Worm (Caenorhabditis elegans): Measurements from ENCODE around the gene srt-52.

srt-52 gene

DNA sequence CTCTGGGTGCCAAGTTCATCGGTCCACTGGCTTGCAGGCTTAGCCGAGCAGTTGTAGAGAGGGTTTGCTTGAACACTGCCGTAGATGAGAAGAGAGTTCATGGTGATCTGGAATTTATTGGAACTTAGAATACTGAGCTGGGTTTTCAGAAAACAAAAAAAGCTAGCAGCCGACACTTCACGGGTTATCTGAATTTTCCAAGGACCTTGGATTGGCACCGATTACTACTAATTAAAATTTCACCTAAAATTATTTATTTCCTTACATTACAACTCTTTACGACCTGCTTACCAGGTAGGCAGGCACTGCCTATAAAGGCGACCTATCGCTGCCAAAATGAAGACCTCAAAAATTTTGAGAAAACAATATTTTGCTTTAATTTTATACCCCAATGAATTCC is at the start of gene srt-52:
TSS of gene srt-52 (minus strand) at position 101 of the 400 bp plus-strand sequence.
- TF ChIP-seq ama-1 (optimal IDR thresholded peaks at IDR 0.05) = no peak
- no peak for TF ChIP-seq fos-1 (tag; optimal IDR thresholded peaks at IDR 0.05)
- no peak for TF ChIP-seq mbf-1 (tag; optimal IDR thresholded peaks at IDR 0.05)
- no peak for TF ChIP-seq nhr-6 (tag; optimal IDR thresholded peaks at IDR 0.05)
- no peak for TF ChIP-seq nhr-21 (tag; optimal IDR thresholded peaks at IDR 0.05)
- no peak for TF ChIP-seq unc-62 (GFP tag; optimal IDR thresholded peaks at IDR 0.05)
- no peak for TF ChIP-seq zag-1 (tag; optimal IDR thresholded peaks at IDR 0.05)
- TF ChIP-seq lin-11 (tag; optimal IDR thresholded peaks at IDR 0.05) = no peak

DNA sequence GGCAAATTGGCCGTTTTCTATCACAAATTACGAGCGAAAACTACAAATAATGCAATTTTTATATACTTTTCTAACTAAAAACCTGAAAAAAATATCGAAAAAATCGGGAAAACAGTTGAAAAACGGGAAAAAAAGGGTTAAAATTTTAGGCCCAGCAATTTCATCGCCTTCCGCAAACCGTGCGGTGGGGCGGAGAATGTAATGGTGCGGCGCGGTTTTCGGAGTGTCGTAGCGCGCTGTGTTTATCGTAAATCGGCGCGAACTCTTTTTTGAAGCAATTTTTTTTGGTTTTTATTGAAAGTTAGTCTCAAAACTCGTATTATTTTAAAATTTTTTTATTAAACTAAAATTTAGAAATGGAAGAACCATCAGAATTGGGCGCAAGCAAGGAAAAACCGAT is 48.6 kb upstream of the srt-52 start, which contains the start of gene picd-1:
TSS of gene picd-1 (plus strand) at position 352 of the 400 bp plus-strand sequence.
- TF ChIP-seq sma-3 (GFP tag; optimal IDR thresholded peaks at IDR 0.05) (peak; percentile 78), alr-1 (tag; optimal IDR thresholded peaks at IDR 0.05) (no peak), ztf-4 (tag; optimal IDR thresholded peaks at IDR 0.05) (peak; percentile 33), lsy-2 (tag; optimal IDR thresholded peaks at IDR 0.05) (peak in 1 of 2 experiments; percentile 84), nhr-25 (tag; optimal IDR thresholded peaks at IDR 0.05) (peak; percentile 67), lin-11 (tag; optimal IDR thresholded peaks at IDR 0.05) (peak; percentile 90), nhr-129 (tag; optimal IDR thresholded peaks at IDR 0.05) (peak; percentile 70), nhr-77 (tag; optimal IDR thresholded peaks at IDR 0.05) (no peak), R02D3.7 (tag; optimal IDR thresholded peaks at IDR 0.05) (peak; percentile 66), aly-2 (tag; optimal IDR thresholded peaks at IDR 0.05) (no peak), lin-13 (GFP tag; optimal IDR thresholded peaks at IDR 0.05) (peak; percentile 83), ama-1 (optimal IDR thresholded peaks at IDR 0.05) (peak; percentile 0), lin-39 (tag; optimal IDR thresholded peaks at IDR 0.05) (no peak), C34F6.9 (tag; optimal IDR thresholded peaks at IDR 0.05) (peak; percentile 67), gmeb-1 (tag; optimal IDR thresholded peaks at IDR 0.05) (peak; percentile 79), egl-27 (tag; optimal IDR thresholded peaks at IDR 0.05) (no peak), unc-55 (GFP tag; optimal IDR thresholded peaks at IDR 0.05) (peak; percentile 92), snpc-4 (tag; optimal IDR thresholded peaks at IDR 0.05) (peak; percentile 57), ZK546.5 (tag; optimal IDR thresholded peaks at IDR 0.05) (no peak), crh-2 (tag; optimal IDR thresholded peaks at IDR 0.05) (peak; percentile 74), sem-4 (tag; optimal IDR thresholded peaks at IDR 0.05) (peak; percentile 42), nhr-21 (tag; optimal IDR thresholded peaks at IDR 0.05) (peak; percentile 61), fos-1 (tag; optimal IDR thresholded peaks at IDR 0.05) (peak; percentile 51)

DNA sequence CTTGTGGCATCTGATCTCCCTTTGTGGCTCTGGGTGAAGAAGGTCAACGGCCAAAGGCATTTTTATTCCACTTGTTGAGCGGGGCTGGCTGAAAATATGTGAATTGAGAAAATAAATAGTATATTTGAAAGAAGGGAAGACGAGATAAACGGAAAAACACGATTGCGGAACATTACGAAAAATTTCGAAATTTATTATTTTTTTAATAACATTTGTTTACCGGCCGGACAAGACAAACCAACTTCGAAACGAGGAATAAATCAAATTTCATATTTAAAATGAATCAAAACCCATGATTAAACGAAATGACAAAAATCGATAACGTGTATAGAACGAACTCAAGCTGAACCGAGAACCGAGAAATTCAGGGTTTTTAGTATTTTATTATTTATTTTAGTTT is 48.1 kb upstream of the srt-52 start, which contains the start of gene rps-27:
TSS of gene rps-27 (minus strand) at position 101 of the 400 bp plus-strand sequence.
- no peak for TF ChIP-seq lin-11 (tag; optimal IDR thresholded peaks at IDR 0.05)
- TF ChIP-seq snpc-4 (tag; optimal IDR thresholded peaks at IDR 0.05) = no peak
- no peak for TF ChIP-seq ceh-16 (tag; optimal IDR thresholded peaks at IDR 0.05)
- TF ChIP-seq sem-4 (tag; optimal IDR thresholded peaks at IDR 0.05) = no peak
- no peak for TF ChIP-seq unc-39 (tag; optimal IDR thresholded peaks at IDR 0.05)
- TF ChIP-seq mbf-1 (tag; optimal IDR thresholded peaks at IDR 0.05) = no peak
- no peak for TF ChIP-seq nhr-6 (tag; optimal IDR thresholded peaks at IDR 0.05)
- no peak for TF ChIP-seq nhr-77 (tag; optimal IDR thresholded peaks at IDR 0.05)
- TF ChIP-seq nhr-21 (tag; optimal IDR thresholded peaks at IDR 0.05) = no peak
- TF ChIP-seq skn-1 (tag; optimal IDR thresholded peaks at IDR 0.05) = no peak
- no peak for TF ChIP-seq zag-1 (tag; optimal IDR thresholded peaks at IDR 0.05)
- TF ChIP-seq ztf-11 (tag; optimal IDR thresholded peaks at IDR 0.05) = no peak
- TF ChIP-seq nhr-25 (tag; optimal IDR thresholded peaks at IDR 0.05) = no peak
- TF ChIP-seq mab-5 (tag; optimal IDR thresholded peaks at IDR 0.05) = no peak
- TF ChIP-seq nhr-129 (tag; optimal IDR thresholded peaks at IDR 0.05) = no peak
- no peak for TF ChIP-seq fos-1 (tag; optimal IDR thresholded peaks at IDR 0.05)
- no peak for TF ChIP-seq unc-55 (GFP tag; optimal IDR thresholded peaks at IDR 0.05)

DNA sequence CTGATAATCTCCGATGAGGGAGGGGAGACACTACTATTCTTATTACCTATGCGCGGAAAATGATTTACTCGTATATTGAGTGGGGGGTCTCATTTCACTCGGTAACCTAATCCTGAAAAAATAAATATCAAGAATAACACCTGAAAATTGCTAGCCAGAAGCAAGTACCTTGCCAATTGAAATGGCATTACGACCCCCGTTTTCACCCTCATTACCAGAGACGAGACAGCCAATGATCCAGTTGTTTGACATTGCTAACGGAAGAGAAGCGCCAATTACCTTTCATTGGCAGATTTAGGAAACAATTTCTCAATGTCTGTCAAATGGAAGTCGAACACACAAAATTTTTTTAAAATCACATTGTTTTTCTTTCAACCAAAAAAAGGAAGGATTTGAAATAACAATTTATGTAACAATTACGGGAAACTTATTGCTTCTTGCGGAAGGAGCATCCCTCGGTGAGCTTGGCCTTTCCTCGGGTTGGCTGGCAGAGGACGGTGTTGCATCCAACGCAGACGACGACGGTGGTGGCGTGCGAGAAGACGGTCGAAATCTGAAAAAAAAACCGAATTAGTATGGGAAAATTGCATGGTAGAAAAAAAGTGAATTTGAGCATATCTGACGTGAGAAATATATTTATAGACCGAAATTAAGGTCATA is 47.3 kb upstream of the srt-52 start:
- TF ChIP-seq sma-9 (GFP tag; optimal IDR thresholded peaks at IDR 0.05) (no peak), sma-9 (tag; optimal IDR thresholded peaks at IDR 0.05) (no peak), Y55F3AM.14 (GFP tag; optimal IDR thresholded peaks at IDR 0.05) (no peak), snpc-4 (tag; optimal IDR thresholded peaks at IDR 0.05) (no peak), nhr-77 (tag; optimal IDR thresholded peaks at IDR 0.05) (no peak), mbf-1 (tag; optimal IDR thresholded peaks at IDR 0.05) (no peak), elt-1 (tag; optimal IDR thresholded peaks at IDR 0.05) (no peak), lsy-2 (tag; optimal IDR thresholded peaks at IDR 0.05) (no peak), nhr-23 (tag; optimal IDR thresholded peaks at IDR 0.05) (no peak), zag-1 (tag; optimal IDR thresholded peaks at IDR 0.05) (no peak), ztf-1 (GFP tag; conservative IDR thresholded peaks at IDR 0.05) (no peak), ZK546.5 (tag; optimal IDR thresholded peaks at IDR 0.05) (no peak)

Measured in whole organism, L2 larva.